Worm (Caenorhabditis elegans) whole organism, L4/young adult: ENCODE measurements around the gene C14E2.11.

Experiments used
- W03F9.2 ChIP-seq: fragments of 150-350 bp; optimal IDR thresholded peaks from 2 replicates; lab custom pipeline; 2014; ENCODE audit warnings: missing biosample characterization, missing genetic modification characterization
- dao-5 ChIP-seq: sonication (generic microtip); optimal IDR thresholded peaks from 2 replicates; lab custom pipeline; 2016; ENCODE audit warnings: missing genotype, missing genetic modification characterization, moderate library complexity, missing compliant biosample characterization
- him-1 ChIP-seq: sonication (generic microtip); optimal IDR thresholded peaks from 2 replicates; lab custom pipeline; 2016; ENCODE audit warnings: missing genotype, missing genetic modification reagents, missing genetic modification characterization, missing compliant biosample characterization

ce11 chrX:1800980-1801506 is at the start of gene C14E2.11:
- TF ChIP-seq him-1 (tag; lab: Kevin White, UChicago): no peak
- no peak for TF ChIP-seq dao-5 (tag; lab: Kevin White, UChicago)
- no peak for TF ChIP-seq W03F9.2 (tag; lab: Kevin White, UChicago)
